Worm (Caenorhabditis elegans): ENCODE measurements around the gene rcan-1.

The rcan-1 gene

ce11 chrIII:5727827-5728226, 43.9 kb upstream of the rcan-1 start, which contains the start of gene egg-1:
TSS of gene egg-1 (plus strand) at chrIII:5728180.
- TF ChIP-seq nhr-20 (tag; optimal IDR thresholded peaks at IDR 0.05) (no peak), elt-2 (tag; optimal IDR thresholded peaks at IDR 0.05) (no peak), dsc-1 (tag; optimal IDR thresholded peaks at IDR 0.05) (no peak), lin-39 (tag; optimal IDR thresholded peaks at IDR 0.05) (no peak), ceh-90 (tag; optimal IDR thresholded peaks at IDR 0.05) (no peak), nhr-11 (tag; optimal IDR thresholded peaks at IDR 0.05) (no peak), F16B12.6 (tag; optimal IDR thresholded peaks at IDR 0.05) (no peak), hlh-4 (tag; optimal IDR thresholded peaks at IDR 0.05) (no peak), unc-86 (tag; optimal IDR thresholded peaks at IDR 0.05) (no peak), nhr-12 (tag; optimal IDR thresholded peaks at IDR 0.05) (no peak), sup-37 (GFP tag; optimal IDR thresholded peaks at IDR 0.05) (no peak), ceh-82 (tag; optimal IDR thresholded peaks at IDR 0.05) (no peak), irx-1 (tag; optimal IDR thresholded peaks at IDR 0.05) (no peak), ztf-4 (tag; optimal IDR thresholded peaks at IDR 0.05) (no peak), fkh-4 (tag; optimal IDR thresholded peaks at IDR 0.05; ENCODE audit: borderline replicate concordance) (no peak), grh-1 (GFP tag; IDR thresholded peaks at IDR 0.05) (no peak), aha-1 (tag; optimal IDR thresholded peaks at IDR 0.05) (no peak), mab-9 (GFP tag; IDR thresholded peaks at IDR 0.05) (no peak), skn-1 (tag; optimal IDR thresholded peaks at IDR 0.05) (no peak)

ce11 chrIII:5722550-5722949, 38.7 kb upstream of the rcan-1 start, which contains the start of gene wrm-1:
TSS of gene wrm-1 (plus strand) at chrIII:5722850.
- TF ChIP-seq ets-5 (GFP tag; IDR thresholded peaks at IDR 0.05), result no peak
- TF ChIP-seq nhr-77 (tag; optimal IDR thresholded peaks at IDR 0.05), result no peak
- TF ChIP-seq efl-3 (GFP tag; optimal IDR thresholded peaks at IDR 0.05), result no peak
- no peak for TF ChIP-seq rnt-1 (tag; optimal IDR thresholded peaks at IDR 0.05)
- no peak for TF ChIP-seq aha-1 (tag; optimal IDR thresholded peaks at IDR 0.05)
- TF ChIP-seq Y116A8C.19 (tag; optimal IDR thresholded peaks at IDR 0.05; ENCODE audit: borderline replicate concordance), result no peak
- no peak for TF ChIP-seq ceh-90 (tag; optimal IDR thresholded peaks at IDR 0.05)
- TF ChIP-seq C04F5.9 (tag; optimal IDR thresholded peaks at IDR 0.05), result no peak
- no peak for TF ChIP-seq lsy-2 (tag; optimal IDR thresholded peaks at IDR 0.05)
- TF ChIP-seq efl-1 (optimal IDR thresholded peaks at IDR 0.05), result no peak
- no peak for TF ChIP-seq efl-1 (GFP tag; optimal IDR thresholded peaks at IDR 0.05 in 1 of 2)
- no peak for TF ChIP-seq tbx-2 (tag; optimal IDR thresholded peaks at IDR 0.05)
- no peak for TF ChIP-seq nhr-71 (tag; optimal IDR thresholded peaks at IDR 0.05)
- TF ChIP-seq nhr-90 (tag; optimal IDR thresholded peaks at IDR 0.05; ENCODE audit: poor library complexity), result no peak
- no peak for TF ChIP-seq pqm-1 (tag; optimal IDR thresholded peaks at IDR 0.05)

- TF ChIP-seq ceh-88 (GFP tag; IDR thresholded peaks at IDR 0.05) (no peak), nhr-11 (tag; optimal IDR thresholded peaks at IDR 0.05) (peak; percentile 34), fkh-8 (tag; optimal IDR thresholded peaks at IDR 0.05) (peak; percentile 55), hpl-2 (GFP tag; optimal IDR thresholded peaks at IDR 0.05) (no peak), efl-3 (GFP tag; optimal IDR thresholded peaks at IDR 0.05) (peak; percentile 37), elt-2 (tag; optimal IDR thresholded peaks at IDR 0.05) (peak; percentile 96), sptf-1 (tag; optimal IDR thresholded peaks at IDR 0.05) (no peak), unc-130 (tag; optimal IDR thresholded peaks at IDR 0.05) (peak; percentile 71), snpc-4 (tag; optimal IDR thresholded peaks at IDR 0.05) (no peak), mab-9 (GFP tag; IDR thresholded peaks at IDR 0.05) (peak; percentile 60), unc-86 (tag; optimal IDR thresholded peaks at IDR 0.05) (peak; percentile 55), lsy-2 (tag; optimal IDR thresholded peaks at IDR 0.05) (peak; percentile 73 to 76), efl-1 (optimal IDR thresholded peaks at IDR 0.05) (peak; percentile 91 to 93), efl-1 (GFP tag; optimal IDR thresholded peaks at IDR 0.05 in 1 of 2) (peak; percentile 90 to 99), sup-37 (GFP tag; optimal IDR thresholded peaks at IDR 0.05) (peak; percentile 52), tbx-2 (tag; optimal IDR thresholded peaks at IDR 0.05) (peak; percentile 87), dpl-1 (GFP tag; optimal IDR thresholded peaks at IDR 0.05) (peak; percentile 81 to 91 (median 90)), tlp-1 (tag; optimal IDR thresholded peaks at IDR 0.05) (no peak), pag-3 (tag; optimal IDR thresholded peaks at IDR 0.05; ENCODE audit: borderline replicate concordance, insufficient read depth) (peak; percentile 69), F16B12.6 (tag; optimal IDR thresholded peaks at IDR 0.05) (no peak), isw-1 (GFP tag; IDR thresholded peaks at IDR 0.05) (peak; percentile 54), hlh-17 (GFP tag; optimal IDR thresholded peaks at IDR 0.05; ENCODE audit: borderline replicate concordance) (no peak), lin-15B (tag; optimal IDR thresholded peaks at IDR 0.05) (peak; percentile 4), zag-1 (tag; optimal IDR thresholded peaks at IDR 0.05) (no peak), pqm-1 (tag; optimal IDR thresholded peaks at IDR 0.05) (no peak), ztf-11 (tag; optimal IDR thresholded peaks at IDR 0.05) (peak in 1 of 2 experiments; percentile 88), nhr-237 (tag; optimal IDR thresholded peaks at IDR 0.05) (no peak), ces-1 (GFP tag; optimal IDR thresholded peaks at IDR 0.05) (no peak), xbp-1 (tag; optimal IDR thresholded peaks at IDR 0.05) (peak; percentile 85), ama-1 (optimal IDR thresholded peaks at IDR 0.05) (no peak)
Observed at ce11 chrIII:5721888-5722287, 38.0 kb upstream of the rcan-1 start.

Data from whole organism, L1 larva.